Fruit fly (Drosophila melanogaster): Measurements from ENCODE around the gene mRpS31.

Gene mRpS31

dm6 chr3L:16048722-16049459 lies 43.9 kb downstream of the mRpS31 start:
- TF ChIP-seq dl (GFP tag; optimal IDR thresholded peaks at IDR 0.05; ENCODE audit: insufficient read depth in 1 of 2, partially characterized antibody in 2 of 2) (peak in 1 of 2 experiments; percentile 14), woc (GFP tag; optimal IDR thresholded peaks at IDR 0.05) (peak; percentile 1), Hnf4 (GFP tag; optimal IDR thresholded peaks at IDR 0.05) (no peak), sage (GFP tag; optimal IDR thresholded peaks at IDR 0.05) (peak; percentile 3), rgr (GFP tag; optimal IDR thresholded peaks at IDR 0.05) (peak; percentile 15), CrebA (GFP tag; optimal IDR thresholded peaks at IDR 0.05; ENCODE audit: borderline replicate concordance) (no peak)

DNA sequence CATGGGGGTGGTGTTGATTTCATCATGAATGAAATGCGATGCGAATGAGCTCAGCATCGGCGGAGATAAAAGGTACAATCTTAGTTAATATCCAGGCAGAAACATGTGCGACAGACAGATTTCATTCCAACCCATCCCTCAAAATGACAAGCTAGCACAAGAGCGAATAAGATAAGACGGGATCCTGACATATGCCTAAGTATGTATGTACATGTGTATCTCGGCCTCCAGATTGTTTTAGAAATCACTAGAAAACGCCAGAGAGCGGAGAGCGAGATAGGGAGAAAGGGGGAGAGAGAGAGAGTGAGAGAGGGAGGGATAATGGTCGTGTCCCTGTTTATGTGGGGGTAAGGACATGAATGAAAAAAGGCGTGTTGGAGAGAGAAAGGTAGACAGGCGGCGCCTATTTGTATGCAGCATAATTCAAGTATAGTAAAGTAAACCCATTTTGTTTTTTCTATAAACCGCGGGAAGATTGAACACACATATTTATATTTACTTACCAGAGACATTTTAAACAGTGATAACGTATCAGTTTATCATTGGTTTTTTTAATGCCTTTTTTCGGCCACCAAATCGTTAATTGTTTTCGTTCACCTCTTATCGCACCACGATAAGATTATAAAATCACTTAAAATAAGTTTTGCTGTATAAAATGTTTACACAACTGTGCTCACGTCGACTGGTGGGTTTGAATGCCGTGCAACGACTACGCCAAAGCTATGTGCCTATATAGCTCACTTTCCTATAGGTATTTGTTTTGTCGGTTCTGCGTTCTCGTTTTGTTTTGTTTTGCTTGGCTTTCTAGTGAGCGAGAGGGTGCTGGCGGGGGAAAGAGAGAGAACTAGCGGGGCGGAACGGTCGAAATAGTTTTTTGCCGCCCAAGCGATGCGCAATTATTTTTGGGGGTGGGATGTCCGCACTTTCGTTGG lies 45.2 kb downstream of the mRpS31 start:
- TF ChIP-seq sv (GFP tag; optimal IDR thresholded peaks at IDR 0.05): peak; percentile 32
- TF ChIP-seq Hr83 (GFP tag; optimal IDR thresholded peaks at IDR 0.05; ENCODE audit: poor library complexity, severe bottlenecking): peak; percentile 6
- peak; percentile 58 for TF ChIP-seq h (GFP tag; optimal IDR thresholded peaks at IDR 0.05)
- TF ChIP-seq Dfd (GFP tag; optimal IDR thresholded peaks at IDR 0.05): no peak
- no peak for TF ChIP-seq Mio (GFP tag; optimal IDR thresholded peaks at IDR 0.05)
- TF ChIP-seq sage (GFP tag; optimal IDR thresholded peaks at IDR 0.05): no peak
- TF ChIP-seq br (GFP tag; optimal IDR thresholded peaks at IDR 0.05): peak; percentile 2
- TF ChIP-seq CrebA (GFP tag; optimal IDR thresholded peaks at IDR 0.05; ENCODE audit: borderline replicate concordance): peak; percentile 64
- no peak for TF ChIP-seq fru (GFP tag; optimal IDR thresholded peaks at IDR 0.05)
- TF ChIP-seq OdsH (GFP tag; optimal IDR thresholded peaks at IDR 0.05): no peak
- no peak for TF ChIP-seq usp (GFP tag; optimal IDR thresholded peaks at IDR 0.05)
- TF ChIP-seq GATAd (GFP tag; optimal IDR thresholded peaks at IDR 0.05): no peak
- no peak for TF ChIP-seq tai (GFP tag; optimal IDR thresholded peaks at IDR 0.05)
- no peak for TF ChIP-seq foxo (GFP tag; optimal IDR thresholded peaks at IDR 0.05)
- no peak for TF ChIP-seq psq (GFP tag; optimal IDR thresholded peaks at IDR 0.05)
- TF ChIP-seq Rel (GFP tag; optimal IDR thresholded peaks at IDR 0.05): no peak
- peak; percentile 5 for TF ChIP-seq Rel (tag; optimal IDR thresholded peaks at IDR 0.05)
- no peak for TF ChIP-seq Vsx2 (GFP tag; optimal IDR thresholded peaks at IDR 0.05; ENCODE audit: partially characterized antibody)
- peak; percentile 38 for TF ChIP-seq Jra (GFP tag; optimal IDR thresholded peaks at IDR 0.05)
- TF ChIP-seq Dif (GFP tag; optimal IDR thresholded peaks at IDR 0.05; ENCODE audit: partially characterized antibody): no peak
- TF ChIP-seq Hnf4 (GFP tag; optimal IDR thresholded peaks at IDR 0.05): peak; percentile 22
- no peak for TF ChIP-seq dl (GFP tag; optimal IDR thresholded peaks at IDR 0.05; ENCODE audit: insufficient read depth in 1 of 2, partially characterized antibody in 2 of 2)
- no peak for TF ChIP-seq Myc (optimal IDR thresholded peaks at IDR 0.05)
- no peak for TF ChIP-seq dsf (GFP tag; optimal IDR thresholded peaks at IDR 0.05; ENCODE audit: borderline replicate concordance)
- TF ChIP-seq CG32264 (GFP tag; optimal IDR thresholded peaks at IDR 0.05): no peak
- TF ChIP-seq dmrt93B (GFP tag; optimal IDR thresholded peaks at IDR 0.05): no peak
- no peak for TF ChIP-seq CG9705 (GFP tag; optimal IDR thresholded peaks at IDR 0.05)
- TF ChIP-seq rgr (GFP tag; optimal IDR thresholded peaks at IDR 0.05): no peak
- TF ChIP-seq Abd-B (GFP tag; optimal IDR thresholded peaks at IDR 0.05): no peak
- TF ChIP-seq ey (GFP tag; optimal IDR thresholded peaks at IDR 0.05): no peak
- peak; percentile 27 for TF ChIP-seq brk (GFP tag; optimal IDR thresholded peaks at IDR 0.05)
- TF ChIP-seq HLH106 (tag; optimal IDR thresholded peaks at IDR 0.05): no peak
- TF ChIP-seq Hr78 (GFP tag; optimal IDR thresholded peaks at IDR 0.05): no peak
- no peak for TF ChIP-seq pan (optimal IDR thresholded peaks at IDR 0.05)
- peak; percentile 63 for TF ChIP-seq Sp1 (GFP tag; optimal IDR thresholded peaks at IDR 0.05)
- TF ChIP-seq woc (GFP tag; optimal IDR thresholded peaks at IDR 0.05): no peak
- TF ChIP-seq lola (GFP tag; optimal IDR thresholded peaks at IDR 0.05): no peak
- no peak for TF ChIP-seq N (GFP tag; optimal IDR thresholded peaks at IDR 0.05)
- TF ChIP-seq jim (GFP tag; optimal IDR thresholded peaks at IDR 0.05): no peak

Data from whole organism, wandering third instar larva.